Worm (Caenorhabditis elegans) whole organism, L2 larva: Measurements from ENCODE around the gene R07C12.3.
"Not testable (repeated sequence)": the region's sequence is repeated elsewhere in the genome, so short reads cannot be mapped to it uniquely, and the experiment has no call there.

Experiments
- ceh-16 ChIP-seq: fragments of 150-350 bp; optimal IDR thresholded peaks from 2 replicates; lab custom pipeline; 2014; ENCODE audit warnings: missing biosample characterization, missing genetic modification characterization
- ceh-82 ChIP-seq: fragments of 150-350 bp; optimal IDR thresholded peaks from 2 replicates; lab custom pipeline; 2014; ENCODE audit warnings: missing biosample characterization, missing genetic modification characterization
- mdl-1 ChIP-seq, 2 experiments: fragments of 150-350 bp in 1 of 2; sonication (generic microtip) in 1 of 2; optimal IDR thresholded peaks; 2 replicates each; lab custom pipeline; 2017; ENCODE audit warnings: missing biosample characterization in 2 of 2, missing genetic modification characterization in 2 of 2
- nhr-11 ChIP-seq: fragments of 150-350 bp; optimal IDR thresholded peaks from 2 replicates; lab custom pipeline; 2014; ENCODE audit warnings: missing biosample characterization, missing genetic modification characterization
- nhr-77 ChIP-seq: fragments of 150-350 bp; optimal IDR thresholded peaks from 2 replicates; lab custom pipeline; 2014; ENCODE audit warnings: missing biosample characterization, missing genetic modification characterization

DNA sequence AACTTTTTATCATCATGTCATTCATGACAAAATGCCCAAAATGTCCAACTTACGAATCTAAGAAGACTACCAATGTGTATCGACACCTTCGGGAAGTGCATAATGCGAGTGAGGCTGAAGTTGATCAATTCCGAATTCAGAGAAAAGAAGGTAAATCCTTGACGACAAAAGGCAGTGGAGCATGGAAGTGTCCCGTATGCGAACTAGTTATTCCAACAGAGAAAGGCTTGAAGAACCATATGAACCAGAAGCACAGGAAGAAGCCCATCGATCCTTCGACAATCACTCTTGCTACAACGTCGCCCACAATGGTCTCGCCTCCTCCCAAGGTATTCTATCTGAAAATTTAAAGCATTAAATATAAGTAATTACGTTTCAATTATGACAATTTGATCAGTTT is 41.2 kb downstream of the R07C12.3 start, which contains the start of gene K08D10.11:
- not testable (repeated sequence) for TF ChIP-seq nhr-11; ceh-82 (tag; lab: Kevin White, UChicago); mdl-1 (tag; optimal IDR thresholded peaks at IDR 0.05; lab: Kevin White, UChicago); ceh-16; nhr-77 (tag; lab: Kevin White, UChicago)
